Worm (Caenorhabditis elegans) whole organism, L4/young adult: Measurements from ENCODE around the gene Y50E8A.12.

Source experiments
- dao-5 ChIP-seq: sonication (generic microtip); optimal IDR thresholded peaks from 2 replicates; lab custom pipeline; 2016; ENCODE audit warnings: missing genotype, missing genetic modification characterization, moderate library complexity, missing compliant biosample characterization
- him-1 ChIP-seq: sonication (generic microtip); optimal IDR thresholded peaks from 2 replicates; lab custom pipeline; 2016; ENCODE audit warnings: missing genotype, missing genetic modification reagents, missing genetic modification characterization, missing compliant biosample characterization

ce11 chrV:14741233-14741632, 42.8 kb downstream of the Y50E8A.12 start, which contains the start of gene Y50E8A.6:
- TF ChIP-seq dao-5 (tag; lab: Kevin White, UChicago) (no peak), him-1 (no peak)
